Worm (Caenorhabditis elegans) whole organism, mixed stage, embryonic: ENCODE data around the gene ZK1248.15.
A peak's percentile ranks its signal among the peaks of the same experiment; 100 is the strongest.

Experiments
- ceh-83 ChIP-seq: fragments of 200-800 bp; sonication (Bioruptor generic); optimal IDR thresholded peaks from 2 replicates; lab custom pipeline; 2018; ENCODE audit warnings: mild to moderate bottlenecking, missing genetic modification characterization, missing compliant biosample characterization
- mep-1 ChIP-seq: fragments of 150-350 bp; optimal IDR thresholded peaks from 2 replicates; lab custom pipeline; 2017; ENCODE audit warnings: missing biosample characterization, missing genetic modification reagents, missing genetic modification characterization, inconsistent platforms
- nhr-237 ChIP-seq: fragments of 150-350 bp; optimal IDR thresholded peaks from 2 replicates; lab custom pipeline; 2014; ENCODE audit warnings: missing biosample characterization, missing genetic modification characterization
- snpc-4 ChIP-seq: fragments of 150-350 bp; optimal IDR thresholded peaks from 2 replicates; lab custom pipeline; 2014; ENCODE audit warnings: missing biosample characterization, missing genetic modification characterization

DNA sequence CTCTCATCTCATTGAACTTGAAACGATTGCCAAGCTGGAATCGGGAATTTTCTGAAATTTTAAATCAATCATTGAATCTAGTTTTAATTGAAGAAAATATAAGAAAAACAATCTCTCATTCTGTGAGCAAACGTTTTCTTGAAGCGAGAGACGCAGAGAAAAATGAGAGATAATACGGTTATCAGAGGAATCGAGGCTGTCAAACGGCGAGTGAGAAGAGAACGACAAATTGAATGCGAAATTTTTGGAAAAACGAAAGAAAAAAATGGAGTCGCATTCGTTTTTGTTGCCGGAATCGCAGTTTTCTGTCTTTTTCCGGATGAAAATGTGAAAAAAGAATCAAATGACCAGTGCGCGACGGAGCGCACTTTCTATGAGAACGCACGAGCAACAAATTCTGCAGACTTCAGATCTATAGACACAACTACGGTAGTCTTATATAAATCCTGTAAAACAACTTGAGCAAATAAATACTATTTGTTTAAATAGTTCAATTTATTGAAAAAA, 35.3 kb upstream of the ZK1248.15 start, which contains the start of gene tex-2:
- TF ChIP-seq ceh-83 (GFP tag; lab: Kevin White, UChicago) (no peak), snpc-4 (tag; lab: Kevin White, UChicago) (no peak), nhr-237 (tag; lab: Kevin White, UChicago) (no peak), mep-1 (tag; lab: Kevin White, UChicago) (peak; percentile 86)
